Fruit fly (Drosophila melanogaster) whole organism, embryonic: ENCODE measurements around the gene TfIIA-S.

Experiments
- CG10267 ChIP-seq: fragments of 200-800 bp; sonication (Bioruptor generic); optimal IDR thresholded peaks from 2 replicates; lab custom pipeline; 2018; ENCODE audit warnings: missing biosample characterization, mild to moderate bottlenecking, missing genetic modification characterization, moderate library complexity
- CG11456 ChIP-seq: fragments of 200-800 bp; sonication (Bioruptor generic); IDR thresholded peaks from 3 replicates; pipeline ENCODE4 v1.3.6; 2022; ENCODE audit warnings: missing biosample characterization, missing genetic modification characterization
- CG12236 ChIP-seq: fragments of 200-800 bp; sonication (Bioruptor generic); optimal IDR thresholded peaks from 2 replicates; lab custom pipeline; 2016; ENCODE audit warnings: missing biosample characterization, missing genetic modification characterization
- CG1233 ChIP-seq: fragments of 200-800 bp; sonication (Bioruptor generic); optimal IDR thresholded peaks from 4 replicates; lab custom pipeline; 2018; ENCODE audit warnings: missing biosample characterization, mild to moderate bottlenecking, missing genetic modification characterization
- CG12659 ChIP-seq: fragments of 200-800 bp; sonication (Bioruptor generic); optimal IDR thresholded peaks from 3 replicates; lab custom pipeline; 2017; ENCODE audit warnings: mild to moderate bottlenecking, missing biosample characterization, missing genetic modification reagents, missing genetic modification characterization
- CG13287 ChIP-seq: fragments of 200-800 bp; sonication (Bioruptor generic); IDR thresholded peaks from 2 replicates; pipeline ENCODE4 v1.3.6; 2022; ENCODE audit warnings: missing biosample characterization, missing genetic modification characterization; ENCODE audit not compliant: partially characterized antibody
- CG13775 ChIP-seq: fragments of 200-800 bp; sonication (Bioruptor generic); optimal IDR thresholded peaks from 3 replicates; lab custom pipeline; 2017; ENCODE audit warnings: missing biosample characterization, mild to moderate bottlenecking, missing genetic modification characterization
- CG14667 ChIP-seq: fragments of 200-800 bp; sonication (Bioruptor generic); IDR thresholded peaks from 2 replicates; pipeline ENCODE4 v1.3.6; 2022; ENCODE audit warnings: missing biosample characterization, missing genetic modification characterization
- CG14710 ChIP-seq: fragments of 200-800 bp; sonication (Bioruptor generic); optimal IDR thresholded peaks from 3 replicates; lab custom pipeline; 2019; ENCODE audit warnings: missing biosample characterization, mild to moderate bottlenecking, missing genetic modification characterization, moderate library complexity
- CG15514 ChIP-seq: fragments of 200-800 bp; sonication (Bioruptor generic); optimal IDR thresholded peaks from 3 replicates; lab custom pipeline; 2017; ENCODE audit warnings: missing biosample characterization, missing genetic modification characterization, mild to moderate bottlenecking, moderate library complexity, missing genetic modification reagents
- CG15601 ChIP-seq: fragments of 200-800 bp; sonication (Bioruptor generic); optimal IDR thresholded peaks from 3 replicates; lab custom pipeline; 2019; ENCODE audit warnings: missing biosample characterization, mild to moderate bottlenecking, missing genetic modification characterization, moderate library complexity
- CG15696 ChIP-seq: fragments of 200-800 bp; sonication (Bioruptor generic); optimal IDR thresholded peaks from 2 replicates; lab custom pipeline; 2019; ENCODE audit warnings: missing biosample characterization, mild to moderate bottlenecking, missing genetic modification characterization, moderate library complexity
- CG16779 ChIP-seq: fragments of 200-800 bp; sonication (Bioruptor generic); IDR thresholded peaks from 2 replicates; pipeline ENCODE4 v1.3.6; 2022; ENCODE audit warnings: missing biosample characterization, missing genetic modification characterization
- CG17612 ChIP-seq: fragments of 200-800 bp; sonication (Bioruptor generic); IDR thresholded peaks from 2 replicates; pipeline ENCODE4 v1.3.6; 2022; ENCODE audit warnings: missing biosample characterization, missing genetic modification characterization
- CG2120 ChIP-seq: fragments of 200-800 bp; sonication (Bioruptor generic); optimal IDR thresholded peaks from 3 replicates; lab custom pipeline; 2016; ENCODE audit warnings: missing biosample characterization, missing genetic modification characterization
- CG2712 ChIP-seq: fragments of 200-800 bp; optimal IDR thresholded peaks from 3 replicates; lab custom pipeline; 2019; ENCODE audit warnings: missing biosample characterization, mild to moderate bottlenecking, missing genetic modification characterization, moderate library complexity
- CG31441 ChIP-seq: fragments of 200-800 bp; sonication (Bioruptor generic); IDR thresholded peaks from 2 replicates; pipeline ENCODE4 v1.3.6; 2022; ENCODE audit warnings: missing biosample characterization, missing genetic modification characterization
- CG32772 ChIP-seq: fragments of 200-800 bp; sonication (Bioruptor generic); IDR thresholded peaks from 2 replicates; pipeline ENCODE4 v1.3.6; 2022; ENCODE audit warnings: missing biosample characterization, missing genetic modification characterization
- CG33213 ChIP-seq: fragments of 200-800 bp; sonication (Bioruptor generic); optimal IDR thresholded peaks from 3 replicates; lab custom pipeline; 2016; ENCODE audit warnings: missing biosample characterization, missing genetic modification characterization
- CG4707 ChIP-seq: fragments of 200-800 bp; sonication (Bioruptor generic); optimal IDR thresholded peaks from 2 replicates; lab custom pipeline; 2018; ENCODE audit warnings: missing biosample characterization, mild to moderate bottlenecking, missing genetic modification characterization, moderate library complexity
- CG6175 ChIP-seq: fragments of 200-800 bp; sonication (Bioruptor generic); IDR thresholded peaks from 3 replicates; pipeline ENCODE4 v1.3.6; 2022; ENCODE audit warnings: missing biosample characterization, missing genetic modification characterization
- CG8765 ChIP-seq: fragments of 200-800 bp; sonication (Bioruptor generic); IDR thresholded peaks from 2 replicates; pipeline ENCODE4 v1.3.6; 2022; ENCODE audit warnings: missing biosample characterization, missing genetic modification characterization
- CG8924 ChIP-seq: fragments of 200-800 bp; optimal IDR thresholded peaks from 3 replicates; lab custom pipeline; 2019; ENCODE audit warnings: missing biosample characterization, mild to moderate bottlenecking, missing genetic modification characterization, moderate library complexity
- CG8944 ChIP-seq: fragments of 200-800 bp; sonication (Bioruptor generic); optimal IDR thresholded peaks from 3 replicates; lab custom pipeline; 2016; ENCODE audit warnings: missing biosample characterization, missing genetic modification characterization
- E2f1 ChIP-seq: fragments of 200-800 bp; sonication (Bioruptor generic); IDR thresholded peaks from 2 replicates; pipeline ENCODE4 v1.3.6; 2022; ENCODE audit warnings: missing biosample characterization, missing genetic modification characterization
- Fer3 ChIP-seq: fragments of 200-800 bp; sonication (Bioruptor generic); optimal IDR thresholded peaks from 2 replicates; lab custom pipeline; 2018; ENCODE audit warnings: missing biosample characterization, mild to moderate bottlenecking, missing genetic modification characterization, moderate library complexity
- Gug ChIP-seq: fragments of 200-800 bp; sonication (Bioruptor generic); IDR thresholded peaks from 4 replicates; pipeline ENCODE4 v1.3.6; 2022; ENCODE audit warnings: missing biosample characterization, missing genetic modification characterization
- HLH4C ChIP-seq: fragments of 200-800 bp; sonication (Bioruptor generic); IDR thresholded peaks from 3 replicates; pipeline ENCODE4 v1.3.6; 2022; ENCODE audit warnings: missing biosample characterization, missing genetic modification characterization; ENCODE audit not compliant: partially characterized antibody
- HLH54F ChIP-seq: fragments of 200-800 bp; sonication (Bioruptor generic); optimal IDR thresholded peaks from 3 replicates; lab custom pipeline; 2016; ENCODE audit warnings: missing biosample characterization, missing genetic modification characterization
- Hr51 ChIP-seq, 2 experiments: fragments of 200-800 bp; sonication (Bioruptor generic); optimal IDR thresholded peaks; 2 replicates in 1 of 2; 3 replicates in 1 of 2; lab custom pipeline; 2016 to 2018; ENCODE audit warnings: missing biosample characterization in 2 of 2, missing genetic modification characterization in 2 of 2, mild to moderate bottlenecking in 1 of 2, moderate library complexity in 1 of 2
- Myb ChIP-seq: fragments of 200-800 bp; sonication (Bioruptor generic); optimal IDR thresholded peaks from 2 replicates; lab custom pipeline; 2016; ENCODE audit warnings: missing biosample characterization, missing genetic modification characterization
- Ptx1 ChIP-seq: fragments of 200-800 bp; sonication (Bioruptor generic); IDR thresholded peaks from 2 replicates; pipeline ENCODE4 v1.3.6; 2022; ENCODE audit warnings: missing biosample characterization, missing genetic modification characterization
- Taf1 ChIP-seq: fragments of 200-800 bp; sonication (Bioruptor generic); IDR thresholded peaks from 2 replicates; pipeline ENCODE4 v1.3.6; 2022; ENCODE audit warnings: missing biosample characterization, missing genetic modification characterization
- bcd ChIP-seq: fragments of 200-800 bp; sonication (Bioruptor generic); optimal IDR thresholded peaks from 2 replicates; lab custom pipeline; 2017; ENCODE audit warnings: missing biosample characterization, mild to moderate bottlenecking, missing genetic modification characterization
- bigmax ChIP-seq: fragments of 200-800 bp; sonication (Bioruptor generic); optimal IDR thresholded peaks from 2 replicates; lab custom pipeline; 2018; ENCODE audit warnings: missing biosample characterization, mild to moderate bottlenecking, missing genetic modification characterization
- caup ChIP-seq: fragments of 200-800 bp; sonication (Bioruptor generic); optimal IDR thresholded peaks from 3 replicates; lab custom pipeline; 2017; ENCODE audit warnings: missing biosample characterization, mild to moderate bottlenecking, missing genetic modification characterization, moderate library complexity; ENCODE audit not compliant: severe bottlenecking
- fd96Cb ChIP-seq: fragments of 200-800 bp; sonication (Bioruptor generic); optimal IDR thresholded peaks from 2 replicates; lab custom pipeline; 2018; ENCODE audit warnings: missing biosample characterization, mild to moderate bottlenecking, missing genetic modification characterization, moderate library complexity
- gcm2 ChIP-seq: fragments of 200-800 bp; sonication (Bioruptor generic); optimal IDR thresholded peaks from 2 replicates; lab custom pipeline; 2016; ENCODE audit warnings: missing biosample characterization, missing genetic modification characterization
- klu ChIP-seq: fragments of 200-800 bp; sonication (Bioruptor generic); IDR thresholded peaks from 2 replicates; pipeline ENCODE4 v1.3.6; 2022; ENCODE audit warnings: missing biosample characterization, missing genetic modification characterization
- lmd ChIP-seq: fragments of 200-800 bp; sonication (Bioruptor generic); IDR thresholded peaks from 2 replicates; pipeline ENCODE4 v1.3.6; 2022; ENCODE audit warnings: missing biosample characterization, missing genetic modification characterization
- lola ChIP-seq, 3 experiments: fragments of >200 bp in 2 of 3; fragments of 200-800 bp in 1 of 3; sonication (Bioruptor generic) in 1 of 3; optimal IDR thresholded peaks; 2 replicates each; lab custom pipeline; 2017 to 2019; ENCODE audit warnings: missing biosample characterization in 3 of 3, missing genetic modification characterization in 3 of 3, mild to moderate bottlenecking in 1 of 3, moderate library complexity in 1 of 3
- mirr ChIP-seq: fragments of 200-800 bp; sonication (Bioruptor generic); optimal IDR thresholded peaks from 3 replicates; lab custom pipeline; 2018; ENCODE audit warnings: missing biosample characterization, mild to moderate bottlenecking, missing genetic modification characterization
- onecut ChIP-seq: fragments of 200-800 bp; sonication (Bioruptor generic); IDR thresholded peaks from 2 replicates; pipeline ENCODE4 v1.3.6; 2022; ENCODE audit warnings: missing biosample characterization, missing genetic modification characterization
- pros ChIP-seq: fragments of 200-800 bp; sonication (Bioruptor generic); optimal IDR thresholded peaks from 3 replicates; lab custom pipeline; 2019; ENCODE audit warnings: missing biosample characterization, mild to moderate bottlenecking, missing genetic modification characterization, moderate library complexity
- pzg ChIP-seq: fragments of 200-800 bp; sonication (Bioruptor generic); optimal IDR thresholded peaks from 3 replicates; lab custom pipeline; 2018; ENCODE audit warnings: missing biosample characterization, mild to moderate bottlenecking, missing genetic modification characterization, moderate library complexity
- toy ChIP-seq: fragments of 200-800 bp; sonication (Bioruptor generic); IDR thresholded peaks from 2 replicates; pipeline ENCODE4 v1.3.6; 2022; ENCODE audit warnings: missing biosample characterization, missing genetic modification characterization
- vfl ChIP-seq: fragments of 200-800 bp; sonication (Bioruptor generic); optimal IDR thresholded peaks from 2 replicates; lab custom pipeline; 2016; ENCODE audit warnings: missing biosample characterization, missing genetic modification characterization
- zen ChIP-seq: fragments of 200-800 bp; sonication (Bioruptor generic); optimal IDR thresholded peaks from 3 replicates; lab custom pipeline; 2018; ENCODE audit warnings: missing biosample characterization, mild to moderate bottlenecking, missing genetic modification characterization, moderate library complexity
- zfh1 ChIP-seq: fragments of 200-800 bp; sonication (Bioruptor generic); IDR thresholded peaks from 3 replicates; pipeline ENCODE4 v1.3.6; 2022; ENCODE audit warnings: missing biosample characterization, missing genetic modification characterization

The TfIIA-S gene

dm6 chr3R:23859365-23859804 is 31.5 kb downstream of the TfIIA-S start (continued):
- TF ChIP-seq Hr51 (GFP tag; optimal IDR thresholded peaks at IDR 0.05; lab: Kevin White, UChicago) (peak; percentile 42 to 81), CG12659 (GFP tag; lab: Kevin White, UChicago) (peak; percentile 41), CG17612 (peak; percentile 41; the same call in 1 of the 2 replicates), CG13287 (GFP tag; lab: Robert Waterston, UW) (peak; percentile 71), zfh1 (peak; percentile 88), fd96Cb (peak; percentile 56), CG15696 (tag; lab: Kevin White, UChicago) (peak; percentile 63), pros (GFP tag; lab: Kevin White, UChicago) (peak; percentile 53), pzg (GFP tag; lab: Kevin White, UChicago) (peak; percentile 25), lmd (GFP tag; lab: Robert Waterston, UW) (peak; percentile 58; the same call in 1 of the 2 replicates), gcm2 (GFP tag; lab: Kevin White, UChicago) (peak; percentile 41), Myb (peak; percentile 31), Taf1 (GFP tag; lab: Robert Waterston, UW) (peak; percentile 31; the same call in 1 of the 2 replicates), Fer3 (tag; lab: Kevin White, UChicago) (peak; percentile 56), Ptx1 (GFP tag; lab: Robert Waterston, UW) (peak; percentile 66), vfl (GFP tag; lab: Kevin White, UChicago) (peak; percentile 32), CG12236 (peak; percentile 28), CG1233 (peak; percentile 1), CG16779 (peak; percentile 78; the same call in 1 of the 2 replicates), E2f1 (GFP tag; lab: Robert Waterston, UW) (peak; percentile 60; the same call in 1 of the 2 replicates), bigmax (GFP tag; lab: Kevin White, UChicago) (peak; percentile 45), CG14710 (peak; percentile 25), bcd (peak; percentile 38), CG8765 (GFP tag; lab: Robert Waterston, UW) (peak; percentile 54; the same call in 1 of the 2 replicates), CG2712 (tag; lab: Kevin White, UChicago) (peak; percentile 44), mirr (GFP tag; lab: Kevin White, UChicago) (peak; percentile 41), Gug (peak; percentile 48; the same call in 3 of the 4 replicates), CG8944 (GFP tag; lab: Kevin White, UChicago) (peak; percentile 71), CG14667 (peak; percentile 57; the same call in 1 of the 2 replicates), CG10267 (peak; percentile 18), toy (0 out of 2 replicates have a peak, but pooled peaks have one; percentile 22), CG31441 (peak; percentile 43; the same call in 1 of the 2 replicates), CG32772 (GFP tag; lab: Robert Waterston, UW) (peak; percentile 37; the same call in 1 of the 2 replicates), CG6175 (GFP tag; lab: Robert Waterston, UW) (peak; percentile 70; the same call in 2 of the 3 replicates), CG13775 (GFP tag; lab: Kevin White, UChicago) (peak; percentile 46), zen (tag; lab: Kevin White, UChicago) (peak; percentile 49), lola (GFP tag; optimal IDR thresholded peaks at IDR 0.05; lab: Kevin White, UChicago) (peak in 1 of 3 experiments; percentile 16), HLH4C (GFP tag; lab: Robert Waterston, UW) (peak; percentile 56; the same call in 2 of the 3 replicates), CG8924 (tag; lab: Kevin White, UChicago) (peak; percentile 55), caup (peak; percentile 80), CG33213 (peak; percentile 77), CG15601 (tag; lab: Kevin White, UChicago) (peak; percentile 36), onecut (GFP tag; lab: Robert Waterston, UW) (peak; percentile 60), HLH54F (GFP tag; lab: Kevin White, UChicago) (peak; percentile 74), CG15514 (GFP tag; lab: Kevin White, UChicago) (peak; percentile 55), CG11456 (GFP tag; lab: Robert Waterston, UW) (peak; percentile 84; the same call in 2 of the 3 replicates), klu (GFP tag; lab: Robert Waterston, UW) (peak; percentile 26; the same call in 1 of the 2 replicates), CG4707 (GFP tag; lab: Kevin White, UChicago) (peak; percentile 20), CG2120 (peak; percentile 76)
